Worm (Caenorhabditis elegans) whole organism, L3 larva: ENCODE measurements around the gene T24G10.2.

Experiments
- R02D3.7 ChIP-seq: fragments of 150-350 bp; optimal IDR thresholded peaks from 2 replicates; lab custom pipeline; 2014; ENCODE audit warnings: missing biosample characterization, missing genetic modification characterization
- ZK546.5 ChIP-seq: sonication (generic microtip); optimal IDR thresholded peaks from 2 replicates; lab custom pipeline; 2017; ENCODE audit warnings: missing biosample characterization, missing genetic modification characterization
- aly-2 ChIP-seq: fragments of 150-350 bp; optimal IDR thresholded peaks from 2 replicates; lab custom pipeline; 2014; ENCODE audit warnings: missing biosample characterization, missing genetic modification characterization
- ama-1 ChIP-seq: fragments of 150-350 bp; optimal IDR thresholded peaks from 2 replicates; lab custom pipeline; 2018
- ceh-16 ChIP-seq: sonication (generic microtip); optimal IDR thresholded peaks from 2 replicates; lab custom pipeline; 2017; ENCODE audit warnings: missing biosample characterization, missing genetic modification characterization
- ceh-28 ChIP-seq: fragments of 150-350 bp; optimal IDR thresholded peaks from 2 replicates; lab custom pipeline; 2014; ENCODE audit warnings: missing biosample characterization, missing genetic modification reagents, missing genetic modification characterization
- ceh-82 ChIP-seq: fragments of 150-350 bp; optimal IDR thresholded peaks from 2 replicates; lab custom pipeline; 2014; ENCODE audit warnings: missing biosample characterization, missing genetic modification characterization
- ceh-9 ChIP-seq: sonication (generic microtip); optimal IDR thresholded peaks from 2 replicates; lab custom pipeline; 2018; ENCODE audit warnings: missing biosample characterization, missing genetic modification characterization
- daf-12 ChIP-seq: fragments of 150-350 bp; optimal IDR thresholded peaks from 2 replicates; lab custom pipeline; 2014; ENCODE audit warnings: missing biosample characterization, missing genetic modification reagents, missing genetic modification characterization
- egl-27 ChIP-seq: sonication (generic microtip); optimal IDR thresholded peaks from 4 replicates; lab custom pipeline; 2017; ENCODE audit warnings: missing biosample characterization, missing genetic modification reagents, missing genetic modification characterization
- egl-5 ChIP-seq: fragments of 150-350 bp; optimal IDR thresholded peaks from 2 replicates; lab custom pipeline; 2017; ENCODE audit warnings: missing biosample characterization, missing genetic modification reagents, missing genetic modification characterization, inconsistent platforms
- elt-1 ChIP-seq: fragments of 150-350 bp; optimal IDR thresholded peaks from 2 replicates; lab custom pipeline; 2014; ENCODE audit warnings: missing biosample characterization, missing genetic modification characterization
- elt-2 ChIP-seq: sonication (generic microtip); optimal IDR thresholded peaks from 2 replicates; lab custom pipeline; 2016; ENCODE audit warnings: missing genetic modification reagents, mild to moderate bottlenecking, missing genetic modification characterization, missing compliant biosample characterization
- elt-3 ChIP-seq, 3 experiments: fragments of 150-350 bp in 1 of 3; sonication (generic microtip) in 2 of 3; optimal IDR thresholded peaks; 2 replicates in 2 of 3; 4 replicates in 1 of 3; lab custom pipeline; 2014 to 2017; ENCODE audit warnings: missing biosample characterization in 3 of 3, missing genetic modification characterization in 3 of 3
- eor-1 ChIP-seq, 2 experiments: fragments of 150-350 bp; optimal IDR thresholded peaks; 2 replicates each; lab custom pipeline; 2014 to 2018; ENCODE audit warnings: missing biosample characterization in 2 of 2, missing genetic modification characterization in 2 of 2
- fkh-10 ChIP-seq: sonication (generic microtip); optimal IDR thresholded peaks from 2 replicates; lab custom pipeline; 2017; ENCODE audit warnings: missing biosample characterization, missing genetic modification reagents, missing genetic modification characterization
- fkh-2 ChIP-seq: fragments of 150-350 bp; optimal IDR thresholded peaks from 2 replicates; lab custom pipeline; 2014; ENCODE audit warnings: missing biosample characterization, missing genetic modification reagents, missing genetic modification characterization
- fos-1 ChIP-seq: fragments of 150-350 bp; optimal IDR thresholded peaks from 2 replicates; lab custom pipeline; 2014; ENCODE audit warnings: missing biosample characterization, missing genetic modification characterization
- hmg-11 ChIP-seq: sonication (generic microtip); optimal IDR thresholded peaks from 2 replicates; lab custom pipeline; 2016; ENCODE audit warnings: missing genetic modification characterization, missing compliant biosample characterization
- jun-1 ChIP-seq: fragments of 150-350 bp; optimal IDR thresholded peaks from 2 replicates; lab custom pipeline; 2014; ENCODE audit warnings: missing biosample characterization, missing genetic modification reagents, missing genetic modification characterization
- lin-15B ChIP-seq: fragments of 150-350 bp; optimal IDR thresholded peaks from 2 replicates; lab custom pipeline; 2014; ENCODE audit warnings: missing biosample characterization, missing genetic modification characterization
- lin-39 ChIP-seq: fragments of 150-350 bp; optimal IDR thresholded peaks from 2 replicates; lab custom pipeline; 2018; ENCODE audit warnings: missing biosample characterization, missing genetic modification reagents, missing genetic modification characterization
- lsy-12 ChIP-seq: sonication (generic microtip); optimal IDR thresholded peaks from 2 replicates; lab custom pipeline; 2016; ENCODE audit warnings: mild to moderate bottlenecking, missing genetic modification characterization, missing compliant biosample characterization
- mdl-1 ChIP-seq: fragments of 150-350 bp; optimal IDR thresholded peaks from 2 replicates; lab custom pipeline; 2014; ENCODE audit warnings: missing biosample characterization, missing genetic modification characterization
- mml-1 ChIP-seq: fragments of 150-350 bp; sonication (generic microtip); optimal IDR thresholded peaks from 3 replicates; lab custom pipeline; 2014; ENCODE audit warnings: missing biosample characterization, missing genetic modification characterization
- nfya-1 ChIP-seq: sonication (generic microtip); optimal IDR thresholded peaks from 2 replicates; lab custom pipeline; 2017; ENCODE audit warnings: missing genetic modification characterization, mild to moderate bottlenecking, missing compliant biosample characterization, antibody characterized with exemption, moderate library complexity; ENCODE audit not compliant: insufficient read depth
- nhr-11 ChIP-seq: fragments of 150-350 bp; optimal IDR thresholded peaks from 2 replicates; lab custom pipeline; 2014; ENCODE audit warnings: missing biosample characterization, missing genetic modification characterization
- nhr-12 ChIP-seq: fragments of 150-350 bp; optimal IDR thresholded peaks from 2 replicates; lab custom pipeline; 2014; ENCODE audit warnings: missing biosample characterization, missing genetic modification characterization
- nhr-23 ChIP-seq: fragments of 150-350 bp; optimal IDR thresholded peaks from 2 replicates; lab custom pipeline; 2014; ENCODE audit warnings: missing biosample characterization, missing genetic modification reagents, missing genetic modification characterization
- nhr-237 ChIP-seq: fragments of 150-350 bp; optimal IDR thresholded peaks from 2 replicates; lab custom pipeline; 2014; ENCODE audit warnings: missing biosample characterization, missing genetic modification characterization
- nhr-25 ChIP-seq: sonication (generic microtip); optimal IDR thresholded peaks from 2 replicates; lab custom pipeline; 2017; ENCODE audit warnings: missing biosample characterization, missing genetic modification characterization
- nhr-28 ChIP-seq: fragments of 150-350 bp; optimal IDR thresholded peaks from 2 replicates; lab custom pipeline; 2014; ENCODE audit warnings: missing biosample characterization, missing genetic modification characterization
- nhr-43 ChIP-seq: sonication (generic microtip); optimal IDR thresholded peaks from 2 replicates; lab custom pipeline; 2016; ENCODE audit warnings: mild to moderate bottlenecking, missing genetic modification characterization, missing compliant biosample characterization; ENCODE audit not compliant: poor library complexity, severe bottlenecking
- nhr-67 ChIP-seq: fragments of 150-350 bp; optimal IDR thresholded peaks from 2 replicates; lab custom pipeline; 2014; ENCODE audit warnings: missing biosample characterization, missing genetic modification characterization
- nhr-76 ChIP-seq: fragments of 150-350 bp; sonication (generic microtip); optimal IDR thresholded peaks from 5 replicates; lab custom pipeline; 2014; ENCODE audit warnings: missing biosample characterization, missing genetic modification characterization
- nhr-77 ChIP-seq: fragments of 150-350 bp; optimal IDR thresholded peaks from 2 replicates; lab custom pipeline; 2014; ENCODE audit warnings: missing biosample characterization, missing genetic modification characterization
- pha-4 ChIP-seq: fragments of 150-350 bp; optimal IDR thresholded peaks from 2 replicates; lab custom pipeline; 2014; ENCODE audit warnings: missing biosample characterization, missing genetic modification reagents, missing genetic modification characterization
- pqm-1 ChIP-seq: fragments of 150-350 bp; optimal IDR thresholded peaks from 2 replicates; lab custom pipeline; 2017; ENCODE audit warnings: missing biosample characterization, missing genetic modification characterization, inconsistent platforms
- sea-2 ChIP-seq: fragments of 150-350 bp; sonication (generic microtip); optimal IDR thresholded peaks from 4 replicates; lab custom pipeline; 2014; ENCODE audit warnings: missing biosample characterization, missing genetic modification reagents, missing genetic modification characterization
- skn-1 ChIP-seq: fragments of 150-350 bp; optimal IDR thresholded peaks from 2 replicates; lab custom pipeline; 2014; ENCODE audit warnings: missing biosample characterization, missing genetic modification characterization
- snpc-4 ChIP-seq: fragments of 150-350 bp; optimal IDR thresholded peaks from 2 replicates; lab custom pipeline; 2014; ENCODE audit warnings: missing biosample characterization, missing genetic modification characterization
- tbx-2 ChIP-seq: sonication (generic microtip); optimal IDR thresholded peaks from 2 replicates; lab custom pipeline; 2016; ENCODE audit warnings: mild to moderate bottlenecking, missing genetic modification characterization, missing compliant biosample characterization
- unc-39 ChIP-seq: sonication (generic microtip); optimal IDR thresholded peaks from 4 replicates; lab custom pipeline; 2017; ENCODE audit warnings: missing biosample characterization, missing genetic modification characterization
- unc-62 ChIP-seq: fragments of 150-350 bp; sonication (generic microtip); optimal IDR thresholded peaks from 4 replicates; lab custom pipeline; 2014; ENCODE audit warnings: missing biosample characterization, missing genetic modification reagents, missing genetic modification characterization
- zag-1 ChIP-seq: fragments of 150-350 bp; optimal IDR thresholded peaks from 2 replicates; lab custom pipeline; 2014; ENCODE audit warnings: missing biosample characterization, missing genetic modification characterization
- ztf-11 ChIP-seq: fragments of 150-350 bp; optimal IDR thresholded peaks from 2 replicates; lab custom pipeline; 2014; ENCODE audit warnings: missing biosample characterization, missing genetic modification characterization
- ztf-4 ChIP-seq: fragments of 150-350 bp; optimal IDR thresholded peaks from 2 replicates; lab custom pipeline; 2014; ENCODE audit warnings: missing biosample characterization, missing genetic modification characterization

T24G10.2 gene

DNA sequence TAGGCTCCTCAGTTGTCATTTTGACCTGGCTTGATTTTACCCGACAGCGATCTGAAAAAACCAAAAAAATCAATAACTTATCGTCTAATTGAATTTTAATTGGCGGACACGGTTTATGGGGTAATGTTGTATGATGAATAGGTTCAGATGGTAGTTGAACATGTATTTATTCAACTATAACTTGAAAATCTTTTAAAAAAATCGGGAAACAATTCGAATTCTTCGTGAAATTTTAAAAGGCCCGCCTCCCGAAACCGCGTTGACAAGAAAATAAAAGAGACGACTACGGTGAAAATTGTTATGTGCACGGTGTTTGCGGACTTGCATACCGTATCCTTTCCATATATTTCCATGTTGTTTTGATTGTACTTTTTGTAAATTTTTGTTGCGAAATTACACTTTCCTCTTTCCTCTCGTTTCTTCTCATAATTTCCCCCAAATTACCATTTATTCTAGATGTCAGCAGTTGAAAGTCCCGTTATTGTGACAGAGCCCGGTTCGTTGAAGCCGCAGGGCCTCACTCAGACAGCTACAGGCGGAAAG is at the start of gene T24G10.2, which contains the start of gene disl-2:
T24G10.2 (minus strand) TSS at position 51 of the 543 bp plus-strand sequence.
disl-2 (plus strand) TSS at position 457 of the 543 bp plus-strand sequence.
- TF ChIP-seq elt-2 (tag; lab: Kevin White, UChicago), result peak; percentile 13
- TF ChIP-seq fkh-2, result no peak
- TF ChIP-seq eor-1 (tag; optimal IDR thresholded peaks at IDR 0.05; lab: Kevin White, UChicago), result no peak
- TF ChIP-seq nhr-76, result peak; percentile 84
- TF ChIP-seq nhr-12 (tag; lab: Kevin White, UChicago), result no peak
- TF ChIP-seq pha-4 (tag; lab: Kevin White, UChicago), result peak; percentile 86
- TF ChIP-seq nhr-23 (tag; lab: Kevin White, UChicago), result peak; percentile 45
- TF ChIP-seq nhr-237 (tag; lab: Kevin White, UChicago), result no peak
- TF ChIP-seq nhr-67 (tag; lab: Kevin White, UChicago), result no peak
- no peak for TF ChIP-seq elt-1
- TF ChIP-seq nhr-25, result peak; percentile 48
- no peak for TF ChIP-seq nhr-28
- no peak for TF ChIP-seq unc-39
- no peak for TF ChIP-seq elt-3 (tag; optimal IDR thresholded peaks at IDR 0.05; lab: Kevin White, UChicago)
- TF ChIP-seq fkh-10, result no peak
- TF ChIP-seq skn-1 (tag; lab: Kevin White, UChicago), result no peak
- no peak for TF ChIP-seq R02D3.7 (tag; lab: Kevin White, UChicago)
- no peak for TF ChIP-seq tbx-2
- TF ChIP-seq pqm-1 (tag; lab: Kevin White, UChicago), result peak; percentile 12
- TF ChIP-seq ceh-9 (tag; lab: Kevin White, UChicago), result no peak
- TF ChIP-seq aly-2 (tag; lab: Kevin White, UChicago), result no peak
- TF ChIP-seq egl-5, result no peak
- no peak for TF ChIP-seq daf-12 (tag; lab: Kevin White, UChicago)
- peak; percentile 67 for TF ChIP-seq lin-15B (tag; lab: Kevin White, UChicago)
- no peak for TF ChIP-seq ceh-16 (tag; lab: Kevin White, UChicago)
- no peak for TF ChIP-seq mdl-1
- TF ChIP-seq ceh-82 (tag; lab: Kevin White, UChicago), result no peak
- peak; percentile 92 for TF ChIP-seq nfya-1 (tag; lab: Kevin White, UChicago)
- TF ChIP-seq jun-1, result no peak
- no peak for TF ChIP-seq sea-2 (GFP tag; lab: Kevin White, UChicago)
- TF ChIP-seq ceh-28 (tag; lab: Kevin White, UChicago), result peak; percentile 30
- peak; percentile 44 for TF ChIP-seq lin-39 (tag; lab: Kevin White, UChicago)
- no peak for TF ChIP-seq zag-1 (tag; lab: Kevin White, UChicago)
- no peak for TF ChIP-seq fos-1 (tag; lab: Kevin White, UChicago)
- TF ChIP-seq ztf-11 (tag; lab: Kevin White, UChicago), result no peak
- TF ChIP-seq hmg-11 (tag; lab: Kevin White, UChicago), result peak; percentile 43
- no peak for TF ChIP-seq ZK546.5
- TF ChIP-seq lsy-12 (tag; lab: Kevin White, UChicago), result no peak
- TF ChIP-seq nhr-43 (tag; lab: Kevin White, UChicago), result no peak
- no peak for TF ChIP-seq nhr-77 (tag; lab: Kevin White, UChicago)
- no peak for TF ChIP-seq ztf-4 (tag; lab: Kevin White, UChicago)
- TF ChIP-seq unc-62 (GFP tag; lab: Kevin White, UChicago), result no peak
- TF ChIP-seq mml-1 (tag; lab: Kevin White, UChicago), result no peak
- TF ChIP-seq snpc-4 (tag; lab: Kevin White, UChicago), result peak; percentile 61
- peak; percentile 58 for TF ChIP-seq ama-1 (lab: Kevin White, UChicago)
- TF ChIP-seq nhr-11 (tag; lab: Kevin White, UChicago), result no peak
- TF ChIP-seq egl-27, result no peak
